Fruit fly (Drosophila melanogaster) whole organism, embryonic: ENCODE data around the gene CG11263.
A peak's percentile ranks its signal among the peaks of the same experiment; 100 is the strongest.

Source experiments
- Bgb ChIP-seq: fragments of 200-800 bp; sonication (Bioruptor generic); IDR thresholded peaks from 2 replicates; pipeline ENCODE4 v1.3.6; 2022; ENCODE audit warnings: missing biosample characterization, missing genetic modification characterization; ENCODE audit not compliant: partially characterized antibody
- Blimp-1 ChIP-seq: fragments of 200-800 bp; sonication (Bioruptor generic); optimal IDR thresholded peaks from 3 replicates; lab custom pipeline; 2018; ENCODE audit warnings: missing biosample characterization, missing genetic modification characterization, mild to moderate bottlenecking, moderate library complexity, missing genetic modification reagents
- CG10654 ChIP-seq: fragments of 200-800 bp; sonication (Bioruptor generic); optimal IDR thresholded peaks from 2 replicates; lab custom pipeline; 2016; ENCODE audit warnings: missing biosample characterization, missing genetic modification characterization
- CG11504 ChIP-seq: fragments of 200-800 bp; sonication (Bioruptor generic); optimal IDR thresholded peaks from 3 replicates; lab custom pipeline; 2019; ENCODE audit warnings: missing biosample characterization, mild to moderate bottlenecking, missing genetic modification characterization, moderate library complexity
- CG12744 ChIP-seq: fragments of 200-800 bp; sonication (Bioruptor generic); optimal IDR thresholded peaks from 2 replicates; lab custom pipeline; 2016; ENCODE audit warnings: missing biosample characterization, missing genetic modification characterization
- CG13287 ChIP-seq: fragments of 200-800 bp; sonication (Bioruptor generic); IDR thresholded peaks from 2 replicates; pipeline ENCODE4 v1.3.6; 2022; ENCODE audit warnings: missing biosample characterization, missing genetic modification characterization; ENCODE audit not compliant: partially characterized antibody
- CG15269 ChIP-seq: fragments of 200-800 bp; sonication (Bioruptor generic); optimal IDR thresholded peaks from 2 replicates; lab custom pipeline; 2018; ENCODE audit warnings: missing biosample characterization, mild to moderate bottlenecking, missing genetic modification characterization, moderate library complexity
- CG16779 ChIP-seq: fragments of 200-800 bp; sonication (Bioruptor generic); IDR thresholded peaks from 2 replicates; pipeline ENCODE4 v1.3.6; 2022; ENCODE audit warnings: missing biosample characterization, missing genetic modification characterization
- CG17186 ChIP-seq: fragments of 200-800 bp; sonication (Bioruptor generic); optimal IDR thresholded peaks from 3 replicates; lab custom pipeline; 2017; ENCODE audit warnings: missing biosample characterization, missing genetic modification reagents, missing genetic modification characterization
- CG17359 ChIP-seq: fragments of 200-800 bp; sonication (Bioruptor generic); optimal IDR thresholded peaks from 3 replicates; lab custom pipeline; 2018; ENCODE audit warnings: missing biosample characterization, mild to moderate bottlenecking, missing genetic modification characterization, moderate library complexity
- CG32532 ChIP-seq: fragments of 200-800 bp; sonication (Bioruptor generic); IDR thresholded peaks from 2 replicates; pipeline ENCODE4 v1.3.6; 2022; ENCODE audit warnings: missing biosample characterization, missing genetic modification characterization
- CG3847 ChIP-seq: fragments of 200-800 bp; sonication (Bioruptor generic); IDR thresholded peaks from 2 replicates; pipeline ENCODE4 v1.3.6; 2022; ENCODE audit warnings: missing biosample characterization, missing genetic modification characterization
- CG42726 ChIP-seq: fragments of 200-800 bp; sonication (Bioruptor generic); IDR thresholded peaks from 2 replicates; pipeline ENCODE4 v1.3.6; 2022; ENCODE audit warnings: missing biosample characterization, missing genetic modification characterization; ENCODE audit not compliant: partially characterized antibody
- CG43689 ChIP-seq: fragments of 200-800 bp; sonication (Bioruptor generic); IDR thresholded peaks from 2 replicates; pipeline ENCODE4 v1.3.6; 2022; ENCODE audit warnings: missing biosample characterization, missing genetic modification characterization
- CG4707 ChIP-seq: fragments of 200-800 bp; sonication (Bioruptor generic); optimal IDR thresholded peaks from 2 replicates; lab custom pipeline; 2018; ENCODE audit warnings: missing biosample characterization, mild to moderate bottlenecking, missing genetic modification characterization, moderate library complexity
- CG6654 ChIP-seq: fragments of 200-800 bp; sonication (Bioruptor generic); optimal IDR thresholded peaks from 2 replicates; lab custom pipeline; 2017; ENCODE audit warnings: missing biosample characterization, mild to moderate bottlenecking, missing genetic modification characterization
- CG7963 ChIP-seq: fragments of 200-800 bp; sonication (Bioruptor generic); IDR thresholded peaks from 3 replicates; pipeline ENCODE4 v1.3.6; 2022; ENCODE audit warnings: missing biosample characterization, missing genetic modification characterization; ENCODE audit not compliant: partially characterized antibody
- CG9932 ChIP-seq: fragments of 200-800 bp; sonication (Bioruptor generic); IDR thresholded peaks from 2 replicates; pipeline ENCODE4 v1.3.6; 2022; ENCODE audit warnings: missing biosample characterization, missing genetic modification characterization
- Camta ChIP-seq: fragments of 200-800 bp; sonication (Bioruptor generic); optimal IDR thresholded peaks from 2 replicates; lab custom pipeline; 2016; ENCODE audit warnings: missing biosample characterization, missing genetic modification characterization
- Dip2 ChIP-seq: fragments of 200-800 bp; sonication (Bioruptor generic); IDR thresholded peaks from 2 replicates; pipeline ENCODE4 v1.3.6; 2022; ENCODE audit warnings: missing biosample characterization, missing genetic modification characterization
- Doc3 ChIP-seq: fragments of 200-800 bp; sonication (Bioruptor generic); IDR thresholded peaks from 3 replicates; pipeline ENCODE4 v1.3.6; 2022; ENCODE audit warnings: missing biosample characterization, missing genetic modification characterization; ENCODE audit not compliant: partially characterized antibody
- Dref ChIP-seq: fragments of 200-800 bp; sonication (Bioruptor generic); IDR thresholded peaks from 2 replicates; pipeline ENCODE4 v1.3.6; 2022; ENCODE audit warnings: missing biosample characterization, missing genetic modification characterization
- Gug ChIP-seq: fragments of 200-800 bp; sonication (Bioruptor generic); IDR thresholded peaks from 4 replicates; pipeline ENCODE4 v1.3.6; 2022; ENCODE audit warnings: missing biosample characterization, missing genetic modification characterization
- HLH4C ChIP-seq: fragments of 200-800 bp; sonication (Bioruptor generic); IDR thresholded peaks from 3 replicates; pipeline ENCODE4 v1.3.6; 2022; ENCODE audit warnings: missing biosample characterization, missing genetic modification characterization; ENCODE audit not compliant: partially characterized antibody
- Hey ChIP-seq: fragments of 200-800 bp; sonication (Bioruptor generic); optimal IDR thresholded peaks from 3 replicates; lab custom pipeline; 2018; ENCODE audit warnings: missing biosample characterization, mild to moderate bottlenecking, missing genetic modification characterization
- Hmr ChIP-seq: fragments of 200-800 bp; sonication (Bioruptor generic); optimal IDR thresholded peaks from 3 replicates; lab custom pipeline; 2017; ENCODE audit warnings: mild to moderate bottlenecking, missing biosample characterization, missing genetic modification reagents, missing genetic modification characterization
- Optix ChIP-seq: fragments of 200-800 bp; sonication (Bioruptor generic); IDR thresholded peaks from 3 replicates; pipeline ENCODE4 v1.3.6; 2022; ENCODE audit warnings: missing biosample characterization, missing genetic modification characterization
- ab ChIP-seq: fragments of 200-800 bp; sonication (Bioruptor generic); optimal IDR thresholded peaks from 2 replicates; lab custom pipeline; 2016; ENCODE audit warnings: missing biosample characterization, missing genetic modification characterization
- amos ChIP-seq: fragments of 200-800 bp; sonication (Bioruptor generic); IDR thresholded peaks from 2 replicates; pipeline ENCODE4 v1.3.6; 2022; ENCODE audit warnings: missing biosample characterization, missing genetic modification characterization; ENCODE audit not compliant: partially characterized antibody
- crol ChIP-seq: fragments of 200-800 bp; sonication (Bioruptor generic); IDR thresholded peaks from 2 replicates; pipeline ENCODE4 v1.3.6; 2022; ENCODE audit warnings: missing biosample characterization, missing genetic modification characterization
- crp ChIP-seq, 2 experiments: fragments of 200-800 bp; sonication (Bioruptor generic); optimal IDR thresholded peaks; 2 replicates in 1 of 2; 3 replicates in 1 of 2; lab custom pipeline; 2017; ENCODE audit warnings: missing biosample characterization in 2 of 2, missing genetic modification characterization in 2 of 2, mild to moderate bottlenecking in 1 of 2, moderate library complexity in 1 of 2
- dmrt11E ChIP-seq: fragments of 200-800 bp; sonication (Bioruptor generic); optimal IDR thresholded peaks from 3 replicates; lab custom pipeline; 2018; ENCODE audit warnings: missing biosample characterization, mild to moderate bottlenecking, missing genetic modification characterization, moderate library complexity
- eve ChIP-seq, 2 experiments: fragments of >200 bp; optimal IDR thresholded peaks; 2 replicates each; lab custom pipeline; 2017; ENCODE audit warnings: missing biosample characterization in 2 of 2, missing genetic modification characterization in 2 of 2
- fd102C ChIP-seq: fragments of 200-800 bp; sonication (Bioruptor generic); optimal IDR thresholded peaks from 2 replicates; lab custom pipeline; 2018; ENCODE audit warnings: missing biosample characterization, mild to moderate bottlenecking, missing genetic modification characterization, moderate library complexity
- fd64A ChIP-seq: fragments of 200-800 bp; sonication (Bioruptor generic); optimal IDR thresholded peaks from 3 replicates; lab custom pipeline; 2018; ENCODE audit warnings: missing biosample characterization, mild to moderate bottlenecking, missing genetic modification characterization
- gcm2 ChIP-seq: fragments of 200-800 bp; sonication (Bioruptor generic); optimal IDR thresholded peaks from 2 replicates; lab custom pipeline; 2016; ENCODE audit warnings: missing biosample characterization, missing genetic modification characterization
- kni ChIP-seq: fragments of 200-800 bp; sonication (Bioruptor generic); optimal IDR thresholded peaks from 3 replicates; lab custom pipeline; 2017; ENCODE audit warnings: mild to moderate bottlenecking, missing biosample characterization, missing genetic modification reagents, missing genetic modification characterization
- nerfin-1 ChIP-seq: fragments of 200-800 bp; sonication (Bioruptor generic); optimal IDR thresholded peaks from 3 replicates; lab custom pipeline; 2019; ENCODE audit warnings: missing biosample characterization, mild to moderate bottlenecking, missing genetic modification characterization, moderate library complexity
- ssp ChIP-seq: fragments of 200-800 bp; sonication (Bioruptor generic); IDR thresholded peaks from 2 replicates; pipeline ENCODE4 v1.3.6; 2022; ENCODE audit warnings: missing biosample characterization, missing genetic modification characterization
- stwl ChIP-seq: fragments of 200-800 bp; sonication (Bioruptor generic); optimal IDR thresholded peaks from 3 replicates; lab custom pipeline; 2018; ENCODE audit warnings: missing biosample characterization, mild to moderate bottlenecking, missing genetic modification characterization, moderate library complexity
- tap ChIP-seq: fragments of 200-800 bp; optimal IDR thresholded peaks from 3 replicates; lab custom pipeline; 2019; ENCODE audit warnings: missing biosample characterization, mild to moderate bottlenecking, missing genetic modification characterization, moderate library complexity
- tll ChIP-seq, 2 experiments: fragments of 200-800 bp in 1 of 2; fragments of >200 bp in 1 of 2; sonication (Bioruptor generic) in 1 of 2; optimal IDR thresholded peaks; 2 replicates each; lab custom pipeline; 2017 to 2019; ENCODE audit warnings: missing biosample characterization in 2 of 2, missing genetic modification characterization in 2 of 2, mild to moderate bottlenecking in 1 of 2, moderate library complexity in 1 of 2
- vvl ChIP-seq: fragments of 200-800 bp; sonication (Bioruptor generic); IDR thresholded peaks from 2 replicates; pipeline ENCODE4 v1.3.6; 2022; ENCODE audit warnings: missing biosample characterization, missing genetic modification characterization
- z ChIP-seq: fragments of 200-800 bp; sonication (Bioruptor generic); IDR thresholded peaks from 3 replicates; pipeline ENCODE4 v1.3.6; 2022; ENCODE audit warnings: missing biosample characterization, missing genetic modification characterization

Gene CG11263

DNA sequence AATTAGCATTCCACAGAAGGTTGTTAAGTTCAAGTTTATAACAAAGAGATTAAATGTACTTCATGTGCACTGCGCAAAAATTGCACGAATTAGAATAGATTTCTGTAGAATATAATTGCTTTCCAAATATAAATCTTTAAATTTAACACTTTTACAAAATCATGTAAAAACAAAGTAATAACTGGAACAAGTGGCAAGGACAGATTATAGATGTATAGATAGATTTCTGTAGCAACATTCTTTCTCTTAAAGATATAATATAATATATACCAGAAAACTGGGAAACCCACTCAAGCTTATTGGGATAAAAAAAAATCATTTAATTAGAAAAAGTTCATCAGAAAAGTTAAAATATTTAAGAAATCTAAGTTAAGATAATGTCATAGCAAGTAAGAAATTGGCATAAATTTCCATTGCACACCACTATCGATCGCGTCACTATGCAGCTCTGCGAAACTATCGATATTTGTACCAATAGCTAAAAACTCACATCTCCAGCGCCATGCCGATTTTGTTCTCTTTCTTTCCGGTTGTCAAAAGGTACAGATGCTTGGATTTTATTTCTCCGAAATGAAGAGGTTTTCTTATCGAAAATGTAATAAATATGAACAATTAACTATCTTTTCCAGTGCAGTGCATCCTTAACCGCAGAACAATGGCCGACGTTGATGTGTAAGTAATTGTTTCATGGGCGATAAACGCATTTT, 16.4 kb downstream of the CG11263 start, which contains the start of gene RpS12 (continued):
- no peak for TF ChIP-seq Dip2 (GFP tag; lab: Robert Waterston, UW)
- peak; percentile 52; the same call in 1 of the 3 replicates for TF ChIP-seq Doc3 (GFP tag; lab: Robert Waterston, UW)
- peak; percentile 69 for TF ChIP-seq CG16779 (GFP tag; lab: Robert Waterston, UW)
- peak; percentile 76 for TF ChIP-seq CG3847 (GFP tag; lab: Robert Waterston, UW)
- peak; percentile 82 for TF ChIP-seq CG17186 (GFP tag; lab: Kevin White, UChicago)
- TF ChIP-seq eve (GFP tag; optimal IDR thresholded peaks at IDR 0.05; lab: Kevin White, UChicago): peak in 1 of 2 experiments; percentile 81
- TF ChIP-seq Hey (tag; lab: Kevin White, UChicago): peak; percentile 37

DNA sequence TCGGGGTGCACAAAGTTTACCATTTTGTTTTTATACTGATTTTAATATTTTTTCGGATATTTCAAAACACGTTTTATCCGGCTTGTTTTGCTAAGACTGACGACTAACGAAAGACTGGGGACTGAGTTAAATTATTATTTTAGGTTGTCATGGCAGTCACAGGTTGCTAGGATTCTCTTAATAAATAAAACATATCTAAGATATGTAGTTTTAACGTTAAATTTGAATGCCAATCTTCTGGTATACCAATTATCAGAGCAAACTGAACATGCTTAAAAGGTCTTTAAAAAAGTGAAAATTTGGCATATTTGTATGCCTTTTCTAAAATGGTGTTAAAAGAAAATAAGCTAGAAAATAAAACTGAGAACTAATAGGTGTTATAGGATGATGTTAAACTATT, 19.7 kb downstream of the CG11263 start, which contains the start of gene Zmynd10:
Gene Zmynd10, minus strand, starts transcription at position 101 of the 400 bp plus-strand sequence.
- TF ChIP-seq amos (GFP tag; lab: Robert Waterston, UW): no peak
- TF ChIP-seq CG10654 (GFP tag; lab: Kevin White, UChicago): no peak
- no peak for TF ChIP-seq ssp (GFP tag; lab: Robert Waterston, UW)
- TF ChIP-seq CG4707 (GFP tag; lab: Kevin White, UChicago): no peak
- TF ChIP-seq Gug (GFP tag; lab: Robert Waterston, UW): no peak
- no peak for TF ChIP-seq dmrt11E (tag; lab: Kevin White, UChicago)
- no peak for TF ChIP-seq CG17359 (tag; lab: Kevin White, UChicago)
- TF ChIP-seq Hmr (GFP tag; lab: Kevin White, UChicago): no peak
- no peak for TF ChIP-seq CG43689 (GFP tag; lab: Robert Waterston, UW)
- TF ChIP-seq tll (GFP tag; optimal IDR thresholded peaks at IDR 0.05; lab: Kevin White, UChicago): no peak
- TF ChIP-seq CG32532 (GFP tag; lab: Robert Waterston, UW): no peak
- no peak for TF ChIP-seq z (GFP tag; lab: Robert Waterston, UW)
- no peak for TF ChIP-seq Camta (GFP tag; lab: Kevin White, UChicago)
- no peak for TF ChIP-seq CG6654
- no peak for TF ChIP-seq fd64A (GFP tag; lab: Kevin White, UChicago)
- no peak for TF ChIP-seq CG12744 (GFP tag; lab: Kevin White, UChicago)
- TF ChIP-seq nerfin-1 (tag; lab: Kevin White, UChicago): no peak
- no peak for TF ChIP-seq CG42726

DNA sequence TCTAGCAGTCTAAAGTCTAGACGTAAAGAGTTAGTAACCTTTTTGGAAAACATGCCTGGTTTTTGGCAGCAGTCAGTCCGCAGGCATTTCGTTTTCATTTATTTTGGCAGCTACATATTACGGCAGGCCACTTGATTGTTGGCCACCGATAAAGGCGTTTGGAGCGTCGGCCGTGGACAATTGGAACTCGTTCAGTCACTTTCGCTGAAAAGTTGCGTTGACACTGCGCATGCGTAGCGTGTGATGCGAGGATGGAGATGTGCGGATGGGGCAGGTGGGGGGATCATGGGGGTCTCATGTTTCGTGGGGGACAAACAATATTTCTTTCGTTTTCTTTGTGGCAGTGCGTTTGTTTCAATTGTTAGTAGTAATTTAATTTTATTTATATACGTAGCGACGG, 20.3 kb downstream of the CG11263 start:
- TF ChIP-seq CG9932 (GFP tag; lab: Robert Waterston, UW) (no peak), CG7963 (no peak), Optix (GFP tag; lab: Robert Waterston, UW) (peak; percentile 17; the same call in 1 of the 3 replicates), Blimp-1 (GFP tag; lab: Kevin White, UChicago) (peak; percentile 85), crol (GFP tag; lab: Robert Waterston, UW) (peak; percentile 44), vvl (GFP tag; lab: Robert Waterston, UW) (0 out of 2 replicates have a peak, but pooled peaks have one; percentile 36), kni (GFP tag; lab: Kevin White, UChicago) (peak; percentile 28)

DNA sequence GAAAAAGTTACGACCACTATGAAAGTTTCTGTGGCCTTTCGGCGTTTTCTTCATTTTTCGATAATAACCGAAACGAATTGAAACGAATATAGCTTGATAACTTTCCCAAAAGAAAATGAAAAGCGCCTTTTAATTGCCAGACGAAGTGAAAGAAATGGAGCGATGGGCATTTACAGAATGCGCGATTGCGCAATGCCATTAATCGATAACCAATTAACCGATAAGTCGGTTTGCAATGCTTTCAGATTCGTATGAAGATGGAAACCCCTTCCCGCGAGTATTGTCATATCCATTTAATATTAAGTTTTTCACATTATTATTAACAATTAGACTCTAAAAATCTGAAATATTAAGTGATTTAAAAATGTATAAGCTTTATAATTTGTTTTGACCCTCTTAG, 20.7 kb downstream of the CG11263 start:
- TF ChIP-seq ab (no peak), stwl (tag; lab: Kevin White, UChicago) (peak; percentile 67), CG11504 (tag; lab: Kevin White, UChicago) (no peak), CG13287 (GFP tag; lab: Robert Waterston, UW) (0 out of 2 replicates have a peak, but pooled peaks have one; percentile 14), HLH4C (GFP tag; lab: Robert Waterston, UW) (0 out of 3 replicates have a peak, but pooled peaks have one; percentile 10), crp (GFP tag; optimal IDR thresholded peaks at IDR 0.05; lab: Kevin White, UChicago) (no peak), Bgb (0 out of 2 replicates have a peak, but pooled peaks have one; percentile 16), gcm2 (GFP tag; lab: Kevin White, UChicago) (no peak), tap (tag; lab: Kevin White, UChicago) (no peak), fd102C (no peak), CG15269 (tag; lab: Kevin White, UChicago) (no peak), Dref (peak; percentile 41)
